Fruit fly (Drosophila melanogaster) whole organism, embryonic: ENCODE results near the gene CG2021.

Experiments used
- B-H1 ChIP-seq: fragments of 200-800 bp; sonication (Bioruptor generic); IDR thresholded peaks from 3 replicates; pipeline ENCODE4 v1.3.6; 2022; ENCODE audit warnings: missing biosample characterization, missing genetic modification characterization
- CG10979 ChIP-seq: fragments of 200-800 bp; sonication (Bioruptor generic); optimal IDR thresholded peaks from 2 replicates; lab custom pipeline; 2018; ENCODE audit warnings: missing biosample characterization, mild to moderate bottlenecking, missing genetic modification characterization, moderate library complexity
- CG11696 ChIP-seq: fragments of 200-800 bp; sonication (Bioruptor generic); IDR thresholded peaks from 2 replicates; pipeline ENCODE4 v1.3.6; 2022; ENCODE audit warnings: missing biosample characterization, missing genetic modification characterization
- CG12155 ChIP-seq: fragments of 200-800 bp; sonication (Bioruptor generic); optimal IDR thresholded peaks from 3 replicates; lab custom pipeline; 2016; ENCODE audit warnings: missing biosample characterization, missing genetic modification characterization
- CG12769 ChIP-seq: fragments of 200-800 bp; sonication (Bioruptor generic); optimal IDR thresholded peaks from 2 replicates; lab custom pipeline; 2019; ENCODE audit warnings: missing biosample characterization, mild to moderate bottlenecking, missing genetic modification characterization, moderate library complexity
- CG13123 ChIP-seq: fragments of 200-800 bp; sonication (Bioruptor generic); optimal IDR thresholded peaks from 2 replicates; lab custom pipeline; 2016; ENCODE audit warnings: missing biosample characterization, missing genetic modification characterization
- CG14441 ChIP-seq: fragments of 200-800 bp; sonication (Bioruptor generic); IDR thresholded peaks from 2 replicates; pipeline ENCODE4 v1.3.6; 2022; ENCODE audit warnings: missing biosample characterization, missing genetic modification characterization
- CG15073 ChIP-seq: fragments of 200-800 bp; sonication (Bioruptor generic); optimal IDR thresholded peaks from 2 replicates; lab custom pipeline; 2016; ENCODE audit warnings: missing biosample characterization, missing genetic modification characterization
- CG15696 ChIP-seq: fragments of 200-800 bp; sonication (Bioruptor generic); optimal IDR thresholded peaks from 2 replicates; lab custom pipeline; 2019; ENCODE audit warnings: missing biosample characterization, mild to moderate bottlenecking, missing genetic modification characterization, moderate library complexity
- CG1603 ChIP-seq: fragments of 200-800 bp; sonication (Bioruptor generic); optimal IDR thresholded peaks from 2 replicates; lab custom pipeline; 2019; ENCODE audit warnings: missing biosample characterization, mild to moderate bottlenecking, missing genetic modification characterization, moderate library complexity
- CG17385 ChIP-seq: fragments of 200-800 bp; sonication (Bioruptor generic); optimal IDR thresholded peaks from 3 replicates; lab custom pipeline; 2018; ENCODE audit warnings: missing biosample characterization, mild to moderate bottlenecking, missing genetic modification characterization
- CG17568 ChIP-seq: fragments of 200-800 bp; sonication (Bioruptor generic); optimal IDR thresholded peaks from 2 replicates; lab custom pipeline; 2018; ENCODE audit warnings: missing biosample characterization, mild to moderate bottlenecking, missing genetic modification characterization, moderate library complexity
- CG18599 ChIP-seq: fragments of 200-800 bp; sonication (Bioruptor generic); optimal IDR thresholded peaks from 3 replicates; lab custom pipeline; 2017; ENCODE audit warnings: missing biosample characterization, missing genetic modification characterization, mild to moderate bottlenecking, moderate library complexity, missing genetic modification reagents
- CG2116 ChIP-seq: fragments of 200-800 bp; sonication (Bioruptor generic); optimal IDR thresholded peaks from 3 replicates; lab custom pipeline; 2018; ENCODE audit warnings: missing biosample characterization, mild to moderate bottlenecking, missing genetic modification characterization
- CG2129 ChIP-seq: fragments of 200-800 bp; sonication (Bioruptor generic); IDR thresholded peaks from 2 replicates; pipeline ENCODE4 v1.3.6; 2022; ENCODE audit warnings: missing biosample characterization, missing genetic modification characterization; ENCODE audit not compliant: partially characterized antibody
- CG31224 ChIP-seq: fragments of 200-800 bp; sonication (Bioruptor generic); IDR thresholded peaks from 2 replicates; pipeline ENCODE4 v1.3.6; 2022; ENCODE audit warnings: missing biosample characterization, missing genetic modification characterization
- CG32772 ChIP-seq: fragments of 200-800 bp; sonication (Bioruptor generic); IDR thresholded peaks from 2 replicates; pipeline ENCODE4 v1.3.6; 2022; ENCODE audit warnings: missing biosample characterization, missing genetic modification characterization
- CG4282 ChIP-seq: fragments of 200-800 bp; sonication (Bioruptor generic); optimal IDR thresholded peaks from 2 replicates; lab custom pipeline; 2016; ENCODE audit warnings: missing biosample characterization, missing genetic modification characterization
- CG4328 ChIP-seq: fragments of 200-800 bp; sonication (Bioruptor generic); optimal IDR thresholded peaks from 3 replicates; lab custom pipeline; 2017; ENCODE audit warnings: missing biosample characterization, missing genetic modification reagents, missing genetic modification characterization
- CG4707 ChIP-seq: fragments of 200-800 bp; sonication (Bioruptor generic); optimal IDR thresholded peaks from 2 replicates; lab custom pipeline; 2018; ENCODE audit warnings: missing biosample characterization, mild to moderate bottlenecking, missing genetic modification characterization, moderate library complexity
- CG7745 ChIP-seq: fragments of 200-800 bp; sonication (Bioruptor generic); optimal IDR thresholded peaks from 2 replicates; lab custom pipeline; 2018; ENCODE audit warnings: missing biosample characterization, mild to moderate bottlenecking, missing genetic modification characterization, moderate library complexity
- CG7786 ChIP-seq: fragments of 200-800 bp; sonication (Bioruptor generic); optimal IDR thresholded peaks from 2 replicates; lab custom pipeline; 2016; ENCODE audit warnings: missing biosample characterization, missing genetic modification characterization
- CG7928 ChIP-seq: fragments of 200-800 bp; sonication (Bioruptor generic); optimal IDR thresholded peaks from 2 replicates; lab custom pipeline; 2017; ENCODE audit warnings: missing biosample characterization, mild to moderate bottlenecking, missing genetic modification characterization
- CG8290 ChIP-seq, 3 experiments: fragments of 200-800 bp; sonication (Bioruptor generic); optimal IDR thresholded peaks; 2 replicates each; lab custom pipeline; 2016 to 2019; ENCODE audit warnings: missing biosample characterization in 3 of 3, missing genetic modification characterization in 3 of 3, mild to moderate bottlenecking in 2 of 3, moderate library complexity in 1 of 3
- CG8478 ChIP-seq: fragments of >200 bp; optimal IDR thresholded peaks from 2 replicates; lab custom pipeline; 2018
- CG9609 ChIP-seq: fragments of 200-800 bp; sonication (Bioruptor generic); optimal IDR thresholded peaks from 3 replicates; lab custom pipeline; 2016; ENCODE audit warnings: missing biosample characterization, missing genetic modification characterization
- CG9727 ChIP-seq: fragments of 200-800 bp; sonication (Bioruptor generic); optimal IDR thresholded peaks from 3 replicates; lab custom pipeline; 2017; ENCODE audit warnings: missing biosample characterization, mild to moderate bottlenecking, missing genetic modification characterization
- Elba2 ChIP-seq: fragments of 200-800 bp; sonication (Bioruptor generic); optimal IDR thresholded peaks from 3 replicates; lab custom pipeline; 2016; ENCODE audit warnings: missing biosample characterization, missing genetic modification characterization
- Hsf ChIP-seq: fragments of 200-800 bp; sonication (Bioruptor generic); optimal IDR thresholded peaks from 3 replicates; lab custom pipeline; 2016; ENCODE audit warnings: missing biosample characterization, missing genetic modification characterization
- MTF-1 ChIP-seq: fragments of 200-800 bp; sonication (Bioruptor generic); optimal IDR thresholded peaks from 2 replicates; lab custom pipeline; 2018; ENCODE audit warnings: missing biosample characterization, mild to moderate bottlenecking, missing genetic modification characterization, borderline replicate concordance
- Mes4 ChIP-seq: fragments of 200-800 bp; sonication (Bioruptor generic); optimal IDR thresholded peaks from 2 replicates; lab custom pipeline; 2016; ENCODE audit warnings: missing biosample characterization, missing genetic modification characterization
- NC2α ChIP-seq: fragments of 200-800 bp; sonication (Bioruptor generic); optimal IDR thresholded peaks from 2 replicates; lab custom pipeline; 2016; ENCODE audit warnings: missing biosample characterization, missing genetic modification characterization
- Oli ChIP-seq: fragments of 200-800 bp; sonication (Bioruptor generic); optimal IDR thresholded peaks from 2 replicates; lab custom pipeline; 2018; ENCODE audit warnings: missing biosample characterization, mild to moderate bottlenecking, missing genetic modification characterization, moderate library complexity
- Pdp1 ChIP-seq, 2 experiments: fragments of 200-800 bp; sonication (Bioruptor generic); optimal IDR thresholded peaks; 3 replicates each; lab custom pipeline; 2016; ENCODE audit warnings: missing biosample characterization in 2 of 2, missing genetic modification characterization in 2 of 2, mild to moderate bottlenecking in 1 of 2, moderate library complexity in 1 of 2
- aop ChIP-seq: fragments of 200-800 bp; sonication (Bioruptor generic); IDR thresholded peaks from 2 replicates; pipeline ENCODE4 v1.3.6; 2022; ENCODE audit warnings: missing biosample characterization, missing genetic modification characterization
- az2 ChIP-seq: fragments of 200-800 bp; sonication (Bioruptor generic); optimal IDR thresholded peaks from 3 replicates; lab custom pipeline; 2016; ENCODE audit warnings: missing biosample characterization, missing genetic modification characterization
- ci ChIP-seq: fragments of 200-800 bp; sonication (Bioruptor generic); IDR thresholded peaks from 3 replicates; pipeline ENCODE4 v1.3.6; 2022; ENCODE audit warnings: missing biosample characterization, missing genetic modification characterization
- crc ChIP-seq: fragments of 200-800 bp; sonication (Bioruptor generic); optimal IDR thresholded peaks from 2 replicates; lab custom pipeline; 2016; ENCODE audit warnings: missing biosample characterization, missing genetic modification characterization
- esg ChIP-seq: fragments of 200-800 bp; sonication (Bioruptor generic); conservative IDR thresholded peaks from 2 replicates; pipeline ENCODE4 v1.3.6; 2022; ENCODE audit warnings: missing biosample characterization, missing genetic modification characterization
- ham ChIP-seq: fragments of 200-800 bp; sonication (Bioruptor generic); IDR thresholded peaks from 2 replicates; pipeline ENCODE4 v1.3.6; 2022; ENCODE audit warnings: missing biosample characterization, missing genetic modification characterization
- lab ChIP-seq: fragments of 200-800 bp; sonication (Bioruptor generic); optimal IDR thresholded peaks from 3 replicates; lab custom pipeline; 2017; ENCODE audit warnings: missing biosample characterization, missing genetic modification characterization, mild to moderate bottlenecking, moderate library complexity, missing genetic modification reagents
- maf-S ChIP-seq: fragments of 200-800 bp; sonication (Bioruptor generic); optimal IDR thresholded peaks from 2 replicates; lab custom pipeline; 2016; ENCODE audit warnings: missing biosample characterization, missing genetic modification characterization
- nerfin-2 ChIP-seq: fragments of 200-800 bp; sonication (Bioruptor generic); IDR thresholded peaks from 2 replicates; pipeline ENCODE4 v1.3.6; 2022; ENCODE audit warnings: missing biosample characterization, missing genetic modification characterization; ENCODE audit not compliant: partially characterized antibody
- row ChIP-seq: fragments of 200-800 bp; sonication (Bioruptor generic); IDR thresholded peaks from 3 replicates; pipeline ENCODE4 v1.3.6; 2022; ENCODE audit warnings: missing biosample characterization, missing genetic modification characterization
- schlank ChIP-seq: fragments of 200-800 bp; sonication (Bioruptor generic); optimal IDR thresholded peaks from 2 replicates; lab custom pipeline; 2018; ENCODE audit warnings: missing biosample characterization, mild to moderate bottlenecking, missing genetic modification characterization
- sens-2 ChIP-seq: fragments of 200-800 bp; sonication (Bioruptor generic); IDR thresholded peaks from 2 replicates; pipeline ENCODE4 v1.3.6; 2022; ENCODE audit warnings: missing biosample characterization, missing genetic modification characterization
- so ChIP-seq: fragments of 200-800 bp; sonication (Bioruptor generic); IDR thresholded peaks from 3 replicates; pipeline ENCODE4 v1.3.6; 2022; ENCODE audit warnings: missing biosample characterization, missing genetic modification characterization
- sob ChIP-seq: fragments of 200-800 bp; sonication (Bioruptor generic); IDR thresholded peaks from 2 replicates; pipeline ENCODE4 v1.3.6; 2022; ENCODE audit warnings: missing biosample characterization, missing genetic modification characterization
- sug ChIP-seq: fragments of 200-800 bp; optimal IDR thresholded peaks from 2 replicates; lab custom pipeline; 2019; ENCODE audit warnings: missing biosample characterization, mild to moderate bottlenecking, missing genetic modification characterization, moderate library complexity
- usp ChIP-seq: fragments of >200 bp; optimal IDR thresholded peaks from 2 replicates; lab custom pipeline; 2017; ENCODE audit warnings: missing biosample characterization, missing genetic modification characterization
- wek ChIP-seq: fragments of 200-800 bp; sonication (Bioruptor generic); optimal IDR thresholded peaks from 3 replicates; lab custom pipeline; 2018; ENCODE audit warnings: missing biosample characterization, mild to moderate bottlenecking, missing genetic modification characterization, moderate library complexity

Gene CG2021

DNA sequence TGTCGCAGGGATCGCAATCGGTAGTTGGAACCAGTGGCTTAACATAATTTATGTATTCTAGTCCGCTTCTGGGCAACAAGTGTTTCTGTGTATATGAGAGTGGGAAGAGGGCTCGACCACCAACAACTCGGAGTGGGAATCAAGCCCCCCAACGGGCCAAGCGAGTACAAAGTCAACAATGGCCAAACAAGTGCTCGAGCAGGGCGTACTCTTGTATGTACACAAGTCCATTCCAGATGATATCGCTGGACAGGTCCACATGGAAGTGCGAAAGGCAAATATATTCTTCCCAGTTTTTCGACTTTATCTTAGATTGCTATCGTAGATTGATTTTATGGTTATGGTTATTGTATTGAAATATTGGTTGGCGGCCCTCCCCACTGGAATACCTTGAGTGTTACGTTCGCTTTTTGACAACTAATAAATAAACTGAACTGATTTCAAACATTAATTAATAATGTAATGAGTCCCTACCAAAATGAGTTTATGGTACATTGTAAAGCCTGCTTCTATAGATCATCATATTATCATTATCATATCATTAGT lies 34.6 kb downstream of the CG2021 start (continued):
- TF ChIP-seq CG17568 (GFP tag; lab: Kevin White, UChicago), result peak; percentile 27
- TF ChIP-seq so (GFP tag; lab: Robert Waterston, UW), result no peak
- no peak for TF ChIP-seq CG13123
- peak; percentile 52 for TF ChIP-seq CG12769 (tag; lab: Kevin White, UChicago)
- TF ChIP-seq schlank, result no peak
- peak; percentile 42 for TF ChIP-seq CG9727 (GFP tag; lab: Kevin White, UChicago)
- TF ChIP-seq CG10979 (tag; lab: Kevin White, UChicago), result no peak
- TF ChIP-seq CG17385 (GFP tag; lab: Kevin White, UChicago), result no peak
- peak; percentile 42 for TF ChIP-seq CG18599 (GFP tag; lab: Kevin White, UChicago)
- no peak for TF ChIP-seq sens-2
- peak; percentile 22; the same call in 1 of the 3 replicates for TF ChIP-seq ci
- TF ChIP-seq CG7928 (GFP tag; lab: Kevin White, UChicago), result peak; percentile 0
- TF ChIP-seq wek (GFP tag; lab: Kevin White, UChicago), result peak; percentile 50
- TF ChIP-seq CG8290 (GFP tag; optimal IDR thresholded peaks at IDR 0.05; lab: Kevin White, UChicago), result no peak
- TF ChIP-seq CG8290 (tag; optimal IDR thresholded peaks at IDR 0.05; lab: Kevin White, UChicago), result peak; percentile 20 to 22
- no peak for TF ChIP-seq CG32772 (GFP tag; lab: Robert Waterston, UW)
- TF ChIP-seq Pdp1 (GFP tag; optimal IDR thresholded peaks at IDR 0.05; lab: Kevin White, UChicago), result no peak
- TF ChIP-seq Hsf (GFP tag; lab: Kevin White, UChicago), result no peak
- TF ChIP-seq Oli (tag; lab: Kevin White, UChicago), result no peak
- TF ChIP-seq CG8478, result no peak
- TF ChIP-seq CG7786 (GFP tag; lab: Kevin White, UChicago), result no peak
- TF ChIP-seq Mes4, result no peak
- no peak for TF ChIP-seq CG4282 (GFP tag; lab: Kevin White, UChicago)
- no peak for TF ChIP-seq crc
- TF ChIP-seq lab, result peak; percentile 62
- TF ChIP-seq CG7745 (tag; lab: Kevin White, UChicago), result no peak
- no peak for TF ChIP-seq CG2129
- TF ChIP-seq B-H1 (GFP tag; lab: Robert Waterston, UW), result no peak
- peak; percentile 34 for TF ChIP-seq CG1603
- TF ChIP-seq esg (GFP tag; lab: Robert Waterston, UW), result no peak
- no peak for TF ChIP-seq az2 (GFP tag; lab: Kevin White, UChicago)
- peak; percentile 10 for TF ChIP-seq CG15696 (tag; lab: Kevin White, UChicago)
- TF ChIP-seq NC2α (GFP tag; lab: Kevin White, UChicago), result no peak
- TF ChIP-seq ham (GFP tag; lab: Robert Waterston, UW), result no peak
- peak; percentile 66 for TF ChIP-seq CG31224 (GFP tag; lab: Robert Waterston, UW)
- TF ChIP-seq CG14441 (GFP tag; lab: Robert Waterston, UW), result no peak
- TF ChIP-seq CG4328, result peak; percentile 31
- no peak for TF ChIP-seq CG9609 (GFP tag; lab: Kevin White, UChicago)
- no peak for TF ChIP-seq Elba2 (GFP tag; lab: Kevin White, UChicago)
- no peak for TF ChIP-seq CG15073 (GFP tag; lab: Kevin White, UChicago)
- TF ChIP-seq MTF-1 (GFP tag; lab: Kevin White, UChicago), result no peak
- no peak for TF ChIP-seq maf-S (GFP tag; lab: Kevin White, UChicago)
- no peak for TF ChIP-seq CG4707 (GFP tag; lab: Kevin White, UChicago)
- 0 out of 2 replicates have a peak, but pooled peaks have one; percentile 42 for TF ChIP-seq CG11696 (GFP tag; lab: Robert Waterston, UW)
- TF ChIP-seq sug (tag; lab: Kevin White, UChicago), result peak; percentile 98
- TF ChIP-seq nerfin-2 (GFP tag; lab: Robert Waterston, UW), result no peak
- no peak; the same call in 2 of the 3 replicates for TF ChIP-seq row (GFP tag; lab: Robert Waterston, UW)
- no peak for TF ChIP-seq aop (GFP tag; lab: Robert Waterston, UW)
- TF ChIP-seq CG2116, result no peak
- TF ChIP-seq CG12155, result no peak
- TF ChIP-seq usp (GFP tag; lab: Kevin White, UChicago), result no peak
- TF ChIP-seq sob, result no peak
